Worm (Caenorhabditis elegans) whole organism, L4 larva: ENCODE results near the gene sma-6.

ENCODE experiments used
- D1046.2 ChIP-seq: fragments of 200-800 bp; sonication (Bioruptor generic); IDR thresholded peaks from 2 replicates; pipeline ENCODE4 v1.3.6; 2022; ENCODE audit warnings: missing genetic modification characterization, missing compliant biosample characterization
- F44E2.7 ChIP-seq: fragments of 200-800 bp; sonication (Bioruptor generic); IDR thresholded peaks from 2 replicates; pipeline ENCODE4 v2.1.2; 2022; ENCODE audit warnings: missing genetic modification characterization, missing compliant biosample characterization
- T20F7.1 ChIP-seq: fragments of 200-800 bp; sonication (Bioruptor generic); optimal IDR thresholded peaks from 2 replicates; lab custom pipeline; 2018; ENCODE audit warnings: mild to moderate bottlenecking, missing genetic modification characterization, missing compliant biosample characterization
- Y105C5A.15 ChIP-seq: fragments of 200-800 bp; sonication (Bioruptor generic); IDR thresholded peaks from 2 replicates; pipeline ENCODE4 v1.3.6; 2022; ENCODE audit warnings: missing genetic modification characterization, missing compliant biosample characterization
- Y48G9A.11 ChIP-seq: fragments of 200-800 bp; sonication (Bioruptor generic); IDR thresholded peaks from 2 replicates; pipeline ENCODE4 v1.3.6; 2022; ENCODE audit warnings: missing genetic modification reagents, missing genetic modification characterization, missing compliant biosample characterization
- Y5F2A.4 ChIP-seq: fragments of 200-800 bp; sonication (Bioruptor generic); optimal IDR thresholded peaks from 2 replicates; lab custom pipeline; 2018; ENCODE audit warnings: mild to moderate bottlenecking, missing genetic modification characterization, missing compliant biosample characterization
- Y75B8A.6 ChIP-seq: fragments of 200-800 bp; sonication (Bioruptor generic); IDR thresholded peaks from 2 replicates; pipeline ENCODE4 v1.3.6; 2022; ENCODE audit warnings: missing genetic modification reagents, missing genetic modification characterization, missing compliant biosample characterization
- ZK546.5 ChIP-seq, 2 experiments: sonication (generic microtip); optimal IDR thresholded peaks; 2 replicates each; lab custom pipeline; 2017; ENCODE audit warnings: missing biosample characterization in 2 of 2, missing genetic modification characterization in 2 of 2
- aha-1 ChIP-seq: fragments of 150-350 bp; peaks from one replicate; lab custom pipeline; 2014; ENCODE audit warnings: missing biosample characterization, missing genetic modification characterization
- ama-1 ChIP-seq: fragments of 150-350 bp; optimal IDR thresholded peaks from 2 replicates; lab custom pipeline; 2014; ENCODE audit warnings: inconsistent platforms, mixed read lengths
- attf-4 ChIP-seq: sonication (generic microtip); optimal IDR thresholded peaks from 3 replicates; lab custom pipeline; 2017; ENCODE audit warnings: missing biosample characterization, missing genetic modification characterization
- ceh-32 ChIP-seq: sonication (generic microtip); optimal IDR thresholded peaks from 2 replicates; lab custom pipeline; 2016; ENCODE audit warnings: mild to moderate bottlenecking, missing genetic modification characterization, missing compliant biosample characterization; ENCODE audit not compliant: poor library complexity
- ceh-44 ChIP-seq: fragments of 200-800 bp; sonication (Bioruptor generic); IDR thresholded peaks from 2 replicates; pipeline ENCODE4 v1.3.6; 2022; ENCODE audit warnings: missing genetic modification reagents, missing genetic modification characterization, missing compliant biosample characterization
- ceh-62 ChIP-seq: sonication (generic microtip); optimal IDR thresholded peaks from 2 replicates; lab custom pipeline; 2017; ENCODE audit warnings: missing biosample characterization, missing genetic modification characterization
- cey-2 ChIP-seq: sonication (generic microtip); optimal IDR thresholded peaks from 3 replicates; lab custom pipeline; 2017; ENCODE audit warnings: missing genetic modification characterization, mild to moderate bottlenecking, missing compliant biosample characterization, antibody characterized with exemption, borderline replicate concordance; ENCODE audit not compliant: insufficient read depth
- daf-19 ChIP-seq: fragments of 200-800 bp; sonication (Bioruptor generic); conservative IDR thresholded peaks from 2 replicates; pipeline ENCODE4 v1.3.6; 2022; ENCODE audit warnings: missing genetic modification characterization, missing compliant biosample characterization
- daf-8 ChIP-seq: fragments of 200-800 bp; sonication (Bioruptor generic); IDR thresholded peaks from 2 replicates; pipeline ENCODE4 v1.3.6; 2022; ENCODE audit warnings: missing genetic modification characterization, missing compliant biosample characterization
- dmd-6 ChIP-seq: fragments of 200-800 bp; sonication (Bioruptor generic); IDR thresholded peaks from 2 replicates; pipeline ENCODE4 v1.3.6; 2022; ENCODE audit warnings: missing genetic modification reagents, missing genetic modification characterization, missing compliant biosample characterization
- dmd-8 ChIP-seq: fragments of 200-800 bp; sonication (Bioruptor generic); IDR thresholded peaks from 2 replicates; pipeline ENCODE4 v1.3.6; 2022; ENCODE audit warnings: missing genetic modification characterization, missing compliant biosample characterization
- dpl-1 ChIP-seq: fragments of 150-350 bp; optimal IDR thresholded peaks from 2 replicates; lab custom pipeline; 2014; ENCODE audit warnings: missing biosample characterization, missing genetic modification reagents, missing genetic modification characterization
- egl-43 ChIP-seq: fragments of 200-800 bp; sonication (Bioruptor generic); IDR thresholded peaks from 2 replicates; pipeline ENCODE4 v1.3.6; 2022; ENCODE audit warnings: missing genetic modification reagents, missing genetic modification characterization, missing compliant biosample characterization
- fkh-10 ChIP-seq: fragments of 150-350 bp; optimal IDR thresholded peaks from 2 replicates; lab custom pipeline; 2014; ENCODE audit warnings: missing biosample characterization, missing genetic modification reagents, missing genetic modification characterization
- fos-1 ChIP-seq: fragments of 150-350 bp; optimal IDR thresholded peaks from 2 replicates; lab custom pipeline; 2014; ENCODE audit warnings: missing biosample characterization, missing genetic modification characterization
- hlh-30 ChIP-seq: sonication (generic microtip); optimal IDR thresholded peaks from 2 replicates; lab custom pipeline; 2017; ENCODE audit warnings: antibody characterized with exemption, mild to moderate bottlenecking, missing genetic modification characterization, missing compliant biosample characterization; ENCODE audit not compliant: insufficient read depth
- hmg-1.1 ChIP-seq: fragments of 200-800 bp; sonication (Bioruptor generic); IDR thresholded peaks from 2 replicates; pipeline ENCODE4 v1.3.6; 2022; ENCODE audit warnings: missing genetic modification reagents, missing genetic modification characterization, missing compliant biosample characterization
- jun-1 ChIP-seq: fragments of 150-350 bp; optimal IDR thresholded peaks from 2 replicates; lab custom pipeline; 2014; ENCODE audit warnings: missing biosample characterization, missing genetic modification reagents, missing genetic modification characterization
- lim-7 ChIP-seq: fragments of 200-800 bp; sonication (Bioruptor generic); IDR thresholded peaks from 2 replicates; pipeline ENCODE4 v1.3.6; 2022; ENCODE audit warnings: missing genetic modification characterization, missing compliant biosample characterization
- lin-15B ChIP-seq: fragments of 150-350 bp; sonication (generic microtip); optimal IDR thresholded peaks from 3 replicates; lab custom pipeline; 2014; ENCODE audit warnings: missing biosample characterization, missing genetic modification characterization
- lin-38 ChIP-seq: fragments of 200-800 bp; sonication (Bioruptor generic); IDR thresholded peaks from 2 replicates; pipeline ENCODE4 v1.3.6; 2022; ENCODE audit warnings: missing genetic modification reagents, missing genetic modification characterization, missing compliant biosample characterization
- madf-5 ChIP-seq, 2 experiments: fragments of 200-800 bp; sonication (Bioruptor generic); IDR thresholded peaks; 2 replicates each; pipeline ENCODE4 v1.3.6; 2022; ENCODE audit warnings: missing compliant biosample characterization in 2 of 2, missing genetic modification characterization in 2 of 2
- mdl-1 ChIP-seq, 2 experiments: fragments of 150-350 bp in 1 of 2; sonication (generic microtip) in 1 of 2; optimal IDR thresholded peaks; 2 replicates each; lab custom pipeline; 2014 to 2017; ENCODE audit warnings: missing biosample characterization in 2 of 2, missing genetic modification characterization in 2 of 2
- mdt-29 ChIP-seq: fragments of 200-800 bp; sonication (Bioruptor generic); IDR thresholded peaks from 2 replicates; pipeline ENCODE4 v1.3.6; 2022; ENCODE audit warnings: missing genetic modification reagents, missing genetic modification characterization, missing compliant biosample characterization
- mep-1 ChIP-seq: fragments of 150-350 bp; sonication (generic microtip); optimal IDR thresholded peaks from 3 replicates; lab custom pipeline; 2014; ENCODE audit warnings: missing biosample characterization, missing genetic modification characterization
- mxl-2 ChIP-seq: fragments of 200-800 bp; sonication (Bioruptor generic); conservative IDR thresholded peaks from 2 replicates; pipeline ENCODE4 v1.3.6; 2022; ENCODE audit warnings: missing genetic modification reagents, missing genetic modification characterization, missing compliant biosample characterization
- mxl-3 ChIP-seq: fragments of 200-800 bp; sonication (Bioruptor generic); optimal IDR thresholded peaks from 2 replicates; lab custom pipeline; 2018; ENCODE audit warnings: mild to moderate bottlenecking, missing genetic modification characterization, missing compliant biosample characterization
- nhr-11 ChIP-seq: fragments of 150-350 bp; optimal IDR thresholded peaks from 2 replicates; lab custom pipeline; 2014; ENCODE audit warnings: missing biosample characterization, missing genetic modification characterization
- nhr-42 ChIP-seq: fragments of 200-800 bp; sonication (Bioruptor generic); IDR thresholded peaks from 2 replicates; pipeline ENCODE4 v1.3.6; 2022; ENCODE audit warnings: missing genetic modification characterization, missing compliant biosample characterization
- nhr-48 ChIP-seq: sonication (generic microtip); optimal IDR thresholded peaks from 2 replicates; lab custom pipeline; 2016; ENCODE audit warnings: mild to moderate bottlenecking, missing genetic modification characterization, missing compliant biosample characterization
- pha-4 ChIP-seq, 2 experiments: fragments of 150-350 bp in 1 of 2; fragments of 200-800 bp in 1 of 2; sonication (Bioruptor generic) in 1 of 2; IDR thresholded peaks in 1 of 2; optimal IDR thresholded peaks in 1 of 2; 2 replicates each; pipeline versions ENCODE4 v1.3.6 to Lab custom; 2014 to 2022; ENCODE audit warnings: missing genetic modification characterization in 2 of 2, missing genetic modification reagents in 2 of 2, missing biosample characterization in 1 of 2, missing compliant biosample characterization in 1 of 2
- pqm-1 ChIP-seq: sonication (generic microtip); optimal IDR thresholded peaks from 2 replicates; lab custom pipeline; 2017; ENCODE audit warnings: missing biosample characterization, missing genetic modification characterization
- saeg-2 ChIP-seq: fragments of 200-800 bp; sonication (Bioruptor generic); IDR thresholded peaks from 2 replicates; pipeline ENCODE4 v1.3.6; 2022; ENCODE audit warnings: missing genetic modification reagents, missing genetic modification characterization, missing compliant biosample characterization
- sdz-12 ChIP-seq: fragments of 200-800 bp; sonication (Bioruptor generic); optimal IDR thresholded peaks from 2 replicates; lab custom pipeline; 2018; ENCODE audit warnings: mild to moderate bottlenecking, missing genetic modification characterization, missing compliant biosample characterization
- set-16 ChIP-seq: fragments of 200-800 bp; sonication (Bioruptor generic); IDR thresholded peaks from 2 replicates; pipeline ENCODE4 v1.3.6; 2022; ENCODE audit warnings: missing genetic modification reagents, missing genetic modification characterization, missing compliant biosample characterization
- spr-1 ChIP-seq: sonication (generic microtip); optimal IDR thresholded peaks from 2 replicates; lab custom pipeline; 2016; ENCODE audit warnings: mild to moderate bottlenecking, missing genetic modification characterization, missing compliant biosample characterization
- tra-1 ChIP-seq: fragments of 200-800 bp; sonication (Bioruptor generic); IDR thresholded peaks from 2 replicates; pipeline ENCODE4 v1.3.6; 2022; ENCODE audit warnings: missing genetic modification reagents, missing genetic modification characterization, missing compliant biosample characterization
- unc-130 ChIP-seq: sonication (generic microtip); optimal IDR thresholded peaks from 2 replicates; lab custom pipeline; 2016; ENCODE audit warnings: missing genetic modification reagents, missing genetic modification characterization, missing compliant biosample characterization
- unc-39 ChIP-seq: sonication (generic microtip); optimal IDR thresholded peaks from 2 replicates; lab custom pipeline; 2017; ENCODE audit warnings: missing biosample characterization, missing genetic modification characterization
- unc-62 ChIP-seq, 3 experiments: fragments of 150-350 bp in 1 of 3; sonication (generic microtip); optimal IDR thresholded peaks in 2 of 3; peaks in 1 of 3; 1 replicate in 1 of 3; 2 replicates in 2 of 3; lab custom pipeline; 2014 to 2017; ENCODE audit warnings: missing biosample characterization in 3 of 3, missing genetic modification characterization in 3 of 3, missing genetic modification reagents in 3 of 3, missing genotype in 1 of 3
- zag-1 ChIP-seq: fragments of 150-350 bp; optimal IDR thresholded peaks from 2 replicates; lab custom pipeline; 2014; ENCODE audit warnings: missing biosample characterization, missing genetic modification characterization
- zfp-3 ChIP-seq: fragments of 200-800 bp; sonication (Bioruptor generic); conservative IDR thresholded peaks from 2 replicates; pipeline ENCODE4 v1.3.6; 2022; ENCODE audit warnings: missing genetic modification reagents, missing genetic modification characterization, missing compliant biosample characterization
- ztf-7 ChIP-seq: fragments of 150-350 bp; optimal IDR thresholded peaks from 2 replicates; lab custom pipeline; 2014; ENCODE audit warnings: missing biosample characterization, missing genetic modification characterization

sma-6 gene

DNA sequence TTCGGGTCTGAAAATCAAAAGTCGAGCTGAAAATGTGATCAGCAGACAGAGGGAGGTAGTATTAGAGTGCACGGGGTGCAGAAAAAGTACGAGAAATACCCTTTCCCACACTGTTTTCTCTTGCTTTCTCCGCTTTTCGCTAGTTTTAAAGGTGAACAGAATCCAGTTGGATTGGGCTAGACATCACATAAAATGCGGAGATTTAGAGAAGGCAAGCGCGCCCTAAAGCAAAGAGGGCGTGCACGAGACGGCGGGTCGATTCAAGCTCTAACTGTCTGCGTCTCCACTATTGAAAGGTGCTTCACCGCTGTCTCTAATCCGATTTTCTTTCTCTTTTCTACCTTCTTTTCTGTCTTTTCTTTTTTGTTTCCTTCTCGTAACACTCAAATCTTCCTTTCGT is 45.8 kb downstream of the sma-6 start (continued):
- TF ChIP-seq pha-4 (GFP tag; IDR thresholded peaks at IDR 0.05; lab: Robert Waterston, UW) (peak; percentile 69), pha-4 (tag; optimal IDR thresholded peaks at IDR 0.05; lab: Kevin White, UChicago) (no peak), mdt-29 (GFP tag; lab: Robert Waterston, UW) (no peak), mep-1 (peak; percentile 83), daf-19 (GFP tag; lab: Robert Waterston, UW) (peak; percentile 62; the same call in 1 of the 2 replicates), tra-1 (0 out of 2 replicates have a peak, but pooled peaks have one; percentile 59), zfp-3 (GFP tag; lab: Robert Waterston, UW) (no peak), ama-1 (lab: Kevin White, UChicago) (no peak), mxl-3 (GFP tag; lab: Kevin White, UChicago) (peak; percentile 76), nhr-48 (tag; lab: Kevin White, UChicago) (peak; percentile 83), dmd-6 (peak; percentile 80), set-16 (GFP tag; lab: Robert Waterston, UW) (peak; percentile 54), hmg-1.1 (GFP tag; lab: Robert Waterston, UW) (peak; percentile 88), dmd-8 (no peak), lin-38 (GFP tag; lab: Robert Waterston, UW) (peak; percentile 94), pqm-1 (tag; lab: Kevin White, UChicago) (peak; percentile 24), unc-62 (GFP tag; optimal IDR thresholded peaks at IDR 0.05 in 1 of 2; lab: Kevin White, UChicago) (peak in 1 of 2 experiments; percentile 56), unc-62 (tag; optimal IDR thresholded peaks at IDR 0.05; lab: Kevin White, UChicago) (no peak), lin-15B (peak; percentile 27), unc-39 (tag; lab: Kevin White, UChicago) (no peak), Y75B8A.6 (no peak), fkh-10 (GFP tag; lab: Kevin White, UChicago) (peak; percentile 48), ceh-62 (no peak), hlh-30 (tag; lab: Kevin White, UChicago) (peak; percentile 98), saeg-2 (no peak), ceh-32 (no peak), mdl-1 (tag; optimal IDR thresholded peaks at IDR 0.05; lab: Kevin White, UChicago) (peak; percentile 90 to 95), fos-1 (tag; lab: Kevin White, UChicago) (no peak), T20F7.1 (GFP tag; lab: Kevin White, UChicago) (peak; percentile 44), madf-5 (GFP tag; IDR thresholded peaks at IDR 0.05; lab: Robert Waterston, UW) (no peak), lim-7 (GFP tag; lab: Robert Waterston, UW) (no peak), spr-1 (no peak), nhr-42 (GFP tag; lab: Robert Waterston, UW) (no peak), attf-4 (tag; lab: Kevin White, UChicago) (peak; percentile 31), F44E2.7 (GFP tag; lab: Robert Waterston, UW) (no peak), Y5F2A.4 (no peak), ZK546.5 (tag; optimal IDR thresholded peaks at IDR 0.05; lab: Kevin White, UChicago) (no peak), cey-2 (tag; lab: Kevin White, UChicago) (no peak), Y48G9A.11 (GFP tag; lab: Robert Waterston, UW) (no peak), Y105C5A.15 (no peak), ceh-44 (GFP tag; lab: Robert Waterston, UW) (no peak), aha-1 (tag; lab: Kevin White, UChicago) (peak; percentile 95), zag-1 (no peak), mxl-2 (GFP tag; lab: Robert Waterston, UW) (no peak), unc-130 (GFP tag; lab: Kevin White, UChicago) (peak; percentile 63), ztf-7 (tag; lab: Kevin White, UChicago) (peak; percentile 36), daf-8 (GFP tag; lab: Robert Waterston, UW) (no peak), sdz-12 (GFP tag; lab: Kevin White, UChicago) (no peak), D1046.2 (GFP tag; lab: Robert Waterston, UW) (0 out of 2 replicates have a peak, but pooled peaks have one; percentile 38), dpl-1 (GFP tag; lab: Kevin White, UChicago) (peak; percentile 71), jun-1 (no peak), egl-43 (GFP tag; lab: Robert Waterston, UW) (0 out of 2 replicates have a peak, but pooled peaks have one; percentile 52), nhr-11 (tag; lab: Kevin White, UChicago) (peak; percentile 78)
